Fruit fly (Drosophila melanogaster) S2 (cell line): ENCODE results near the gene jim.

Source experiments
- CG8478 ChIP-seq: fragments of >200 bp; optimal IDR thresholded peaks from 2 replicates; lab custom pipeline; 2018
- CTCF ChIP-seq, 2 experiments: fragments of >200 bp; optimal IDR thresholded peaks; 2 replicates each; lab custom pipeline; 2018

jim gene

dm6 chr3L:22742121-22742531 is 92.9 kb downstream of the jim start:
- TF ChIP-seq CG8478 (lab: Kevin White, UChicago) (no peak), CTCF (optimal IDR thresholded peaks at IDR 0.05; lab: Kevin White, UChicago) (no peak)

DNA sequence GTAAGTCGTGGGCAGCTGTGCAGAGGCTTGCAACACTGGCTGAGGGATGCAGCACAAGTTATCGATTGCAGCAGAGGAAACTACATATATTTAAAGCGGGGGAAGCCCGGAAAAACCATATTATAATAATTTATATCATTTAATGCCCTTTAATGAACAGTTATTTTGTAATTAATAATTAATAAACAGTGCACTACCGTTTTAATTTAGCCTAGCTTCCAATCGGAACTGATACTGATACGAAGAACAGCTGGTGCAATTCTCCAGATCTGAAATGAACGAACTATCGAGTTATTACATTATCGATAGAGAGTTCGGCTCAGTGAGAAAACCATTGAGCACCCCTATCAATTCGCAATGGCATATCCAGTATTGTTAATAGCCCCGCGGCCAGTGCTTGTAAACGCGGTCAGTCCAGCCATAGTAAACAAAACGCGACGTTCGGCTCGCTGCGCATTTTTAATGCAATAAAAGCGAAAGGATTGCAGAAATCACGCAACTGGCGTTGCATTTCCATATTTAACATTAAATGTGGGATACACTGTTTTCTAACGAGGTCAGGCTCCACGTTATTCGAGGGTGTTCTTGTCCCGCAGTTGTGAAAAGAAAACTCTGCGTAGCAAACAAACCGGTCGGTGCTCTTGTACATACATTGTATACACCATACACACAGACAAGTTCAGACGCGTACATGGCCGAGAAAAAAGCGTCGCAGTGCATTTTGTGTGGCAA is 93.4 kb downstream of the jim start, which contains the start of gene CG7369:
CG7369 (plus strand) TSS at position 405 of the 732 bp plus-strand sequence.
- TF ChIP-seq CTCF (optimal IDR thresholded peaks at IDR 0.05; lab: Kevin White, UChicago) (no peak), CG8478 (lab: Kevin White, UChicago) (no peak)
